Fruit fly (Drosophila melanogaster): ENCODE results near the gene ppk26.
"Not testable (repeated sequence)": the region's sequence is repeated elsewhere in the genome, so short reads cannot be mapped to it uniquely, and the experiment has no call there.

The ppk26 gene

dm6 chr3L:7491564-7491963 is 35.6 kb downstream of the ppk26 start, which contains the start of gene Cyp316a1:
Cyp316a1 (plus strand) TSS chr3L:7491864.
- TF ChIP-seq CG10348 (GFP tag; IDR thresholded peaks at IDR 0.05): no peak

- TF ChIP-seq CG14655 (GFP tag; optimal IDR thresholded peaks at IDR 0.05): no peak
Observed at dm6 chr3L:7496097-7496496, 40.1 kb downstream of the ppk26 start, which contains the start of gene Cyp4d8. Cyp4d8 (minus strand) TSS chr3L:7496197.

DNA sequence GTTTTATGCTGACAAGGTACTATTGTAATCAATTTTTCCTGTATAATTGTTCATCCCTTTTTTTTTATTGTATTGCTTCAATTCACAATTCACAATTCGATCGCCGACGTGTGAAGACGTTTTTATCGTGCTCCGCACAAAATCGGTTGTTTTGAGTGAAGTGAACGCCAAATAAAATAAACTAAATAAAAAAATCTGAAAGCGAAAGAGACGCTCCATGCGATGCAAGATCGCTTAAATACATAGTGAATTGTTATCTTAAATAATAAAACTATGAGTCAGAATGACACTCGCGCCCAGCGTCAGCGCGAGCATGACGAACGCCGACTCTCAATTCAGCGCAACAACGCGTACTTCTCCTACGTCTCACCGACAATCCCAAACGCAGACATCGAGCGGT is 42.8 kb downstream of the ppk26 start, which contains the start of gene CG8539:
TSS of gene CG8539 (minus strand) at position 101 of the 400 bp plus-strand sequence.
- not testable (repeated sequence) for TF ChIP-seq CG15710 (tag; optimal IDR thresholded peaks at IDR 0.05); CG17806 (tag; optimal IDR thresholded peaks at IDR 0.05); fd96Ca (GFP tag; IDR thresholded peaks at IDR 0.05)

DNA sequence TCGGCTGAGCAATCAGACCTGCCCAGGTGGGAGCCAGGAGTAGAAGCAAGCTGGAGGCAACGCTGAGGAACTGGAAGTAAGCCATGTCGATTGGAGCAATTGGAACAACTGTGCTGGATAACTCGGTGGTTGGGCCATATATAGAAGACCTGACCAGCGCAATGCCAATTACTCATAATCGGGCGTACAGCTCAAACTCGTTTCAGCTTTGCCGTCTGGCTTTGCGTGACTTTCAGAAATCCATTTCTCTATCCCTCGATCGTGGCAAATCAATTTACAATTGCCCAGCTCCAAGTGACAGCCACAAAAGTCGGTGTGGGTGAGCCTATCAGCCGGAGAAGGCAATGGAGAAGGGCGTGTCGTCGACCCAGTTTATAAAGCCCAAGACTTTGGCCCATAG is 50.2 kb downstream of the ppk26 start, which contains the start of gene CG7548:
TSS of gene CG7548 (minus strand) at position 101 of the 400 bp plus-strand sequence.
- TF ChIP-seq EcR (GFP tag; optimal IDR thresholded peaks at IDR 0.05) (no peak), CG32121 (GFP tag; IDR thresholded peaks at IDR 0.05) (no peak), rn (GFP tag; IDR thresholded peaks at IDR 0.05) (no peak), CG34367 (tag; optimal IDR thresholded peaks at IDR 0.05) (no peak), CG14655 (GFP tag; optimal IDR thresholded peaks at IDR 0.05) (no peak), CG13204 (GFP tag; optimal IDR thresholded peaks at IDR 0.05) (no peak), CG9948 (tag; optimal IDR thresholded peaks at IDR 0.05) (no peak), CG8301 (tag; optimal IDR thresholded peaks at IDR 0.05) (no peak)

All from whole organism, pupa.